Worm (Caenorhabditis elegans): ENCODE results near the gene snx-17.

Gene snx-17

ce11 chrX:13143762-13144732 lies 22.0 kb upstream of the snx-17 start (continued):
- no peak for TF ChIP-seq F10B5.3 (tag; optimal IDR thresholded peaks at IDR 0.05)
- no peak for TF ChIP-seq snpc-1.2 (GFP tag; IDR thresholded peaks at IDR 0.05)
- peak; percentile 74 for TF ChIP-seq ceh-20 (GFP tag; IDR thresholded peaks at IDR 0.05)
- no peak for TF ChIP-seq Y48G9A.11 (GFP tag; IDR thresholded peaks at IDR 0.05)
- TF ChIP-seq daf-19 (GFP tag; conservative IDR thresholded peaks at IDR 0.05) = no peak
- TF ChIP-seq nhr-77 (tag; optimal IDR thresholded peaks at IDR 0.05) = no peak
- TF ChIP-seq Y105C5A.15 (GFP tag; IDR thresholded peaks at IDR 0.05) = no peak
- peak; percentile 84; the same call in 1 of the 2 replicates for TF ChIP-seq pha-4 (GFP tag; IDR thresholded peaks at IDR 0.05)
- TF ChIP-seq pha-4 (tag; optimal IDR thresholded peaks at IDR 0.05) = peak; percentile 17
- peak; percentile 75 for TF ChIP-seq hmg-1.1 (GFP tag; IDR thresholded peaks at IDR 0.05)
- TF ChIP-seq D1046.2 (GFP tag; IDR thresholded peaks at IDR 0.05) = 0 out of 2 replicates have a peak, but pooled peaks have one; percentile 21
- no peak for TF ChIP-seq lin-38 (GFP tag; IDR thresholded peaks at IDR 0.05)
- TF ChIP-seq set-16 (GFP tag; IDR thresholded peaks at IDR 0.05) = peak; percentile 97
- peak; percentile 66 for TF ChIP-seq dve-1 (tag; optimal IDR thresholded peaks at IDR 0.05; ENCODE audit: insufficient read depth)
- no peak for TF ChIP-seq aly-2 (tag; optimal IDR thresholded peaks at IDR 0.05)
- no peak for TF ChIP-seq skn-1 (tag; optimal IDR thresholded peaks at IDR 0.05)
- peak; percentile 16; the same call in 1 of the 2 replicates for TF ChIP-seq madf-9 (GFP tag; conservative IDR thresholded peaks at IDR 0.05)
- TF ChIP-seq mdl-1 (tag; optimal IDR thresholded peaks at IDR 0.05) = peak; percentile 73 to 94
- TF ChIP-seq snpc-4 (tag; optimal IDR thresholded peaks at IDR 0.05) = no peak
- TF ChIP-seq nhr-102 (tag; optimal IDR thresholded peaks at IDR 0.05) = peak; percentile 57
- 0 out of 2 replicates have a peak, but pooled peaks have one; percentile 29 for TF ChIP-seq arid-1 (GFP tag; conservative IDR thresholded peaks at IDR 0.05)
- TF ChIP-seq ceh-28 (tag; optimal IDR thresholded peaks at IDR 0.05) = no peak
- peak; percentile 79; the same call in 1 of the 2 replicates for TF ChIP-seq egl-43 (GFP tag; IDR thresholded peaks at IDR 0.05)
- peak; percentile 76 for TF ChIP-seq nhr-10 (tag; optimal IDR thresholded peaks at IDR 0.05)
- TF ChIP-seq zip-11 (GFP tag; IDR thresholded peaks at IDR 0.05) = no peak
- peak; percentile 87 for TF ChIP-seq nhr-11 (tag; optimal IDR thresholded peaks at IDR 0.05)
- TF ChIP-seq ceh-62 (tag; optimal IDR thresholded peaks at IDR 0.05) = no peak
- no peak for TF ChIP-seq lin-13 (GFP tag; optimal IDR thresholded peaks at IDR 0.05)
- 0 out of 2 replicates have a peak, but pooled peaks have one; percentile 55 for TF ChIP-seq nhr-42 (GFP tag; IDR thresholded peaks at IDR 0.05)
- TF ChIP-seq ceh-82 (tag; optimal IDR thresholded peaks at IDR 0.05) = no peak
- TF ChIP-seq ceh-32 (tag; optimal IDR thresholded peaks at IDR 0.05; ENCODE audit: poor library complexity) = peak; percentile 3
- no peak for TF ChIP-seq lir-3 (tag; optimal IDR thresholded peaks at IDR 0.05)
- TF ChIP-seq sdz-12 (GFP tag; optimal IDR thresholded peaks at IDR 0.05) = no peak
- TF ChIP-seq ctbp-1 (GFP tag; IDR thresholded peaks at IDR 0.05) = peak; percentile 80
- TF ChIP-seq madf-5 (GFP tag; IDR thresholded peaks at IDR 0.05) = no peak
- peak; percentile 17 for TF ChIP-seq ztf-7 (tag; optimal IDR thresholded peaks at IDR 0.05)
- 0 out of 2 replicates have a peak, but pooled peaks have one; percentile 49 for TF ChIP-seq lim-7 (GFP tag; IDR thresholded peaks at IDR 0.05)
- no peak for TF ChIP-seq zfp-2 (tag; optimal IDR thresholded peaks at IDR 0.05)
- peak in 1 of 2 experiments; percentile 13 for TF ChIP-seq hif-1 (tag; optimal IDR thresholded peaks at IDR 0.05)
- TF ChIP-seq unc-39 (tag; optimal IDR thresholded peaks at IDR 0.05) = no peak
- no peak for TF ChIP-seq unc-130 (GFP tag; optimal IDR thresholded peaks at IDR 0.05)
- no peak for TF ChIP-seq lin-39 (tag; optimal IDR thresholded peaks at IDR 0.05)
- TF ChIP-seq zip-2 (tag; optimal IDR thresholded peaks at IDR 0.05) = peak; percentile 23
- TF ChIP-seq Y5F2A.4 (GFP tag; optimal IDR thresholded peaks at IDR 0.05) = no peak
- TF ChIP-seq lsy-2 (tag; optimal IDR thresholded peaks at IDR 0.05) = peak; percentile 62 to 76
- no peak for TF ChIP-seq lin-29 (GFP tag; IDR thresholded peaks at IDR 0.05)
- TF ChIP-seq lin-1 (GFP tag; IDR thresholded peaks at IDR 0.05) = 0 out of 2 replicates have a peak, but pooled peaks have one; percentile 63
- TF ChIP-seq nhr-237 (tag; optimal IDR thresholded peaks at IDR 0.05) = no peak
- peak; percentile 51 for TF ChIP-seq nhr-48 (tag; optimal IDR thresholded peaks at IDR 0.05)
